Worm (Caenorhabditis elegans) whole organism, L2 larva: ENCODE measurements around the gene F35H10.10.

Experiments
- R02D3.7 ChIP-seq: fragments of 150-350 bp; optimal IDR thresholded peaks from 2 replicates; lab custom pipeline; 2014; ENCODE audit warnings: missing biosample characterization, missing genetic modification characterization
- aly-2 ChIP-seq: fragments of 150-350 bp; optimal IDR thresholded peaks from 2 replicates; lab custom pipeline; 2014; ENCODE audit warnings: missing biosample characterization, missing genetic modification characterization
- ama-1 ChIP-seq: fragments of 150-350 bp; optimal IDR thresholded peaks from 2 replicates; lab custom pipeline; 2018; ENCODE audit warnings: inconsistent platforms
- ceh-16 ChIP-seq: fragments of 150-350 bp; optimal IDR thresholded peaks from 2 replicates; lab custom pipeline; 2014; ENCODE audit warnings: missing biosample characterization, missing genetic modification characterization
- ceh-82 ChIP-seq: fragments of 150-350 bp; optimal IDR thresholded peaks from 2 replicates; lab custom pipeline; 2014; ENCODE audit warnings: missing biosample characterization, missing genetic modification characterization
- lin-39 ChIP-seq: fragments of 150-350 bp; optimal IDR thresholded peaks from 2 replicates; lab custom pipeline; 2014; ENCODE audit warnings: missing biosample characterization, missing genetic modification reagents, missing genetic modification characterization
- lsy-2 ChIP-seq, 2 experiments: fragments of 150-350 bp in 1 of 2; sonication (generic microtip) in 1 of 2; optimal IDR thresholded peaks; 2 replicates each; lab custom pipeline; 2014 to 2017; ENCODE audit warnings: missing biosample characterization in 2 of 2, missing genetic modification characterization in 2 of 2
- mbf-1 ChIP-seq: sonication (generic microtip); optimal IDR thresholded peaks from 2 replicates; lab custom pipeline; 2017; ENCODE audit warnings: missing biosample characterization, missing genetic modification characterization
- nhr-25 ChIP-seq: fragments of 150-350 bp; sonication (generic microtip); optimal IDR thresholded peaks from 3 replicates; lab custom pipeline; 2014; ENCODE audit warnings: missing biosample characterization, missing genetic modification characterization
- snpc-4 ChIP-seq: fragments of 150-350 bp; optimal IDR thresholded peaks from 2 replicates; lab custom pipeline; 2014; ENCODE audit warnings: missing biosample characterization, missing genetic modification characterization
- unc-55 ChIP-seq: fragments of 150-350 bp; sonication (generic microtip); optimal IDR thresholded peaks from 3 replicates; lab custom pipeline; 2014; ENCODE audit warnings: missing biosample characterization, missing genetic modification reagents, missing genetic modification characterization
- unc-62 ChIP-seq: fragments of 150-350 bp; optimal IDR thresholded peaks from 2 replicates; lab custom pipeline; 2014; ENCODE audit warnings: missing biosample characterization, missing genetic modification reagents, missing genetic modification characterization

DNA sequence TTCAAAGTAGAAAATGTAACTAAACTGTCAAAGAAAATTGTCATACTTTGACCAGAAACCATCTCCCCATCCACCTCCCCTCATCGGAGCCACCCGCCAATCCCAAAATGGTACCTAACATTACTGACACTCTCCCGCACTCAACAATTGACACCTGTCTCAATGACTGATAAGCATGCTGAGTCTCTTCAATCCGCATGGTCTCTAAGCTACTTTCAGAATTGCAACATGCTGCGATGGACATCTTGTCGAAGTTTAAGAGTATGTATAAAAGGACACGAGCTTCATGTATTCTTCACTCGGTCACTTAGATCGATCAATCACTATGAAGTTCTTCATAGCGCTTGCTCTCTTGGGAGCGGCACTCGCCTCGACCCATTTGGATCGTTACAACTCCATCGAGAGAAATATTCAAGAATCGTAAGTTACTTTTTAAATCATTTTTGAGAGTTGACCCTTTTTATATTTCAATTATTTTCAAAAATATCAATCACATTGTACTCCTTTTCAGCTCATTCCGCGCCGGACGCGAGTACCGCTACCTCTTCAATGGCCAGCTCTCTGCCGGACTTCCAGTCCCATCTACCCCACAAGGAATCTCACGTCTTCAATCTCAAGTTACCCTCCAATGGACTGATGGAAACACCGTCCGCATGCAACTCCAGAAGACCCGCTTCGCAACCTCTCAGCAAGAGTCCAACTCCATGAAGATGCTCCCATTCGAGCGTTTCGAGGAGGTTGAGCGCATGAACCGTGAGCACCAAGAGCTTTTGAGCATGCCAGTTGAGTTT lies 51.7 kb downstream of the F35H10.10 start, which contains the start of gene vit-6:
- TF ChIP-seq snpc-4 (tag; lab: Kevin White, UChicago) (no peak), ceh-82 (tag; lab: Kevin White, UChicago) (no peak), ceh-16 (no peak), ama-1 (lab: Kevin White, UChicago) (no peak), unc-62 (no peak), lsy-2 (tag; optimal IDR thresholded peaks at IDR 0.05; lab: Kevin White, UChicago) (no peak), mbf-1 (tag; lab: Kevin White, UChicago) (no peak), unc-55 (GFP tag; lab: Kevin White, UChicago) (no peak), nhr-25 (tag; lab: Kevin White, UChicago) (no peak), R02D3.7 (no peak), aly-2 (tag; lab: Kevin White, UChicago) (no peak), lin-39 (tag; lab: Kevin White, UChicago) (no peak)
